Fruit fly (Drosophila melanogaster): ENCODE results near the gene Synd.

Synd gene

dm6 chr3R:20832689-20833524 lies at the start of gene Synd (continued):
- TF ChIP-seq Blimp-1 (GFP tag; optimal IDR thresholded peaks at IDR 0.05) (peak; percentile 9), CG10631 (GFP tag; optimal IDR thresholded peaks at IDR 0.05) (peak; percentile 13), svp (GFP tag) (peak; percentile 67), Eip93F (GFP tag; optimal IDR thresholded peaks at IDR 0.05) (no peak), CG3919 (GFP tag; optimal IDR thresholded peaks at IDR 0.05) (peak; percentile 57), OdsH (GFP tag; optimal IDR thresholded peaks at IDR 0.05) (peak; percentile 43), pdm3 (GFP tag; optimal IDR thresholded peaks at IDR 0.05) (peak; percentile 28), CG1621 (tag; optimal IDR thresholded peaks at IDR 0.05) (peak; percentile 16), CG11902 (GFP tag; optimal IDR thresholded peaks at IDR 0.05) (no peak), Smox (GFP tag; optimal IDR thresholded peaks at IDR 0.05) (no peak)

- TF ChIP-seq ss (GFP tag; optimal IDR thresholded peaks at IDR 0.05) (peak; percentile 40 to 72), Sox15 (GFP tag; optimal IDR thresholded peaks at IDR 0.05) (no peak), CG11902 (GFP tag; optimal IDR thresholded peaks at IDR 0.05) (no peak), cyc (GFP tag; optimal IDR thresholded peaks at IDR 0.05) (peak; percentile 24), CG31627 (GFP tag; optimal IDR thresholded peaks at IDR 0.05) (peak; percentile 32), pdm3 (GFP tag; optimal IDR thresholded peaks at IDR 0.05) (peak; percentile 59), CG9139 (GFP tag; optimal IDR thresholded peaks at IDR 0.05) (peak; percentile 29), Met (GFP tag; optimal IDR thresholded peaks at IDR 0.05) (peak; percentile 54), Ets21C (GFP tag; optimal IDR thresholded peaks at IDR 0.05) (peak; percentile 48), Eip93F (GFP tag; optimal IDR thresholded peaks at IDR 0.05) (no peak), Eip78C (GFP tag) (peak; percentile 85), CG15336 (GFP tag; IDR thresholded peaks at IDR 0.05) (peak; percentile 33; the same call in 1 of the 2 replicates), CG10631 (GFP tag; optimal IDR thresholded peaks at IDR 0.05) (peak; percentile 64), Eip75B (GFP tag; optimal IDR thresholded peaks at IDR 0.05) (peak; percentile 71), CG8632 (GFP tag; optimal IDR thresholded peaks at IDR 0.05) (peak; percentile 38), Hr38 (GFP tag; optimal IDR thresholded peaks at IDR 0.05) (no peak), Hr39 (GFP tag; optimal IDR thresholded peaks at IDR 0.05) (peak; percentile 24), eg (GFP tag; IDR thresholded peaks at IDR 0.05) (peak; percentile 54; the same call in 1 of the 3 replicates), dsx (GFP tag; optimal IDR thresholded peaks at IDR 0.05; ENCODE audit: poor library complexity, severe bottlenecking) (peak; percentile 35), CG11762 (GFP tag; optimal IDR thresholded peaks at IDR 0.05; ENCODE audit: insufficient read depth) (no peak), CG3919 (GFP tag; optimal IDR thresholded peaks at IDR 0.05) (peak; percentile 55), Smox (GFP tag; optimal IDR thresholded peaks at IDR 0.05) (peak; percentile 55), CG32006 (GFP tag; optimal IDR thresholded peaks at IDR 0.05) (peak; percentile 68), CG6163 (GFP tag; IDR thresholded peaks at IDR 0.05) (peak; percentile 74), fd85E (GFP tag; optimal IDR thresholded peaks at IDR 0.05) (no peak), fkh (GFP tag; optimal IDR thresholded peaks at IDR 0.05) (no peak), topi (GFP tag; optimal IDR thresholded peaks at IDR 0.05) (peak; percentile 43), esn (GFP tag; optimal IDR thresholded peaks at IDR 0.05) (peak; percentile 71), CG34406 (GFP tag; optimal IDR thresholded peaks at IDR 0.05) (peak; percentile 46), OdsH (GFP tag; optimal IDR thresholded peaks at IDR 0.05) (peak; percentile 59), CG11294 (GFP tag; IDR thresholded peaks at IDR 0.05) (peak; percentile 6; the same call in 1 of the 2 replicates), fd59A (GFP tag; optimal IDR thresholded peaks at IDR 0.05) (peak; percentile 29), Blimp-1 (GFP tag; optimal IDR thresholded peaks at IDR 0.05) (no peak), lz (GFP tag; optimal IDR thresholded peaks at IDR 0.05) (peak; percentile 58), CG8319 (GFP tag; optimal IDR thresholded peaks at IDR 0.05) (peak; percentile 38), Sox102F (GFP tag; optimal IDR thresholded peaks at IDR 0.05) (peak; percentile 43), net (GFP tag; optimal IDR thresholded peaks at IDR 0.05) (peak; percentile 55), CG16779 (tag; optimal IDR thresholded peaks at IDR 0.05) (peak; percentile 38), CG8119 (GFP tag; IDR thresholded peaks at IDR 0.05) (peak; percentile 48; the same call in 2 of the 3 replicates), vri (GFP tag; optimal IDR thresholded peaks at IDR 0.05) (peak; percentile 64), salr (GFP tag; optimal IDR thresholded peaks at IDR 0.05) (peak in 1 of 2 experiments; percentile 42), dac (GFP tag; optimal IDR thresholded peaks at IDR 0.05) (peak; percentile 1), CG10669 (GFP tag; optimal IDR thresholded peaks at IDR 0.05) (peak; percentile 33)
Measured at dm6 chr3R:20783714-20784435, 48.7 kb upstream of the Synd start.
